Fruit fly (Drosophila melanogaster): ENCODE data around the gene U2af38.

The U2af38 gene

DNA sequence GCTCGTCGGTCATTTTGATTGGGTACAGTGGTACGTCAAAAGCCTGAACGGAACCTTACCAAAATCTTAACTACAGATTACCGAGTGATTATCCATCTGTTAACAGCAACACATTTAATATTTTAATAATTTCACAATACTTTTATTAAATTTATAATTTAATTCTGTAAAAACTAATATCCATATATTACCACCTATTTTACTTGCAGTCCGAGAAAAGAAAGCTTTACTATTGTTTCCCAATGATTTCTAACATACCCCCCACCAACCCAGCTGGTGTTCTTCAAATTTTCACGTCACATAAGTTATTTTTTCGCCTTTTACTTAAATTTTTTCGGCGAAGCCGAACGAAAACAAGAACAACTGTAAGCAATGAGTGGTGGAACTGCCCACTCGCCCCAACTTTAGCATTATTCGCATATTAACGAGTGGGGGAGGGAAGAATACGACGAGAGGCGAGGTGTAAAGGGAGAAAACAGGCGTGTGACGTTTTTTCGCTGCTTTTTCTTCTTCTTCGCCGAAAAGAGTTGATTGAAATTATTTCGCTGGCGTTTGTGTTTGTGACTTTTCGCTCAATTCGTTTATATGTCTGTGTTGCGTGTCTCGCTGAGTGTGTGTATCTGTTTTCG, 46.5 kb downstream of the U2af38 start (continued):
- TF ChIP-seq ems (GFP tag; optimal IDR thresholded peaks at IDR 0.05) (no peak), D19A (tag; optimal IDR thresholded peaks at IDR 0.05) (peak; percentile 51), Atf6 (GFP tag; IDR thresholded peaks at IDR 0.05) (peak; percentile 43; the same call in 1 of the 2 replicates), crc (GFP tag; optimal IDR thresholded peaks at IDR 0.05) (no peak), amos (GFP tag; IDR thresholded peaks at IDR 0.05; ENCODE audit: partially characterized antibody) (peak; percentile 14; the same call in 1 of the 2 replicates), tup (GFP tag; optimal IDR thresholded peaks at IDR 0.05) (no peak), Asciz (GFP tag; optimal IDR thresholded peaks at IDR 0.05) (peak; percentile 9), Lim3 (GFP tag; IDR thresholded peaks at IDR 0.05) (no peak), cg (GFP tag; optimal IDR thresholded peaks at IDR 0.05) (peak; percentile 56), Oli (tag; optimal IDR thresholded peaks at IDR 0.05) (peak; percentile 56), CG6272 (GFP tag; IDR thresholded peaks at IDR 0.05) (no peak), row (GFP tag; IDR thresholded peaks at IDR 0.05) (peak; percentile 55), ATbp (GFP tag; optimal IDR thresholded peaks at IDR 0.05) (peak; percentile 47), Side (GFP tag; optimal IDR thresholded peaks at IDR 0.05) (no peak), Meics (GFP tag; optimal IDR thresholded peaks at IDR 0.05) (peak; percentile 84), Dek (tag; optimal IDR thresholded peaks at IDR 0.05) (peak; percentile 63), ftz-f1 (GFP tag; optimal IDR thresholded peaks at IDR 0.05) (peak; percentile 8), ewg (GFP tag; optimal IDR thresholded peaks at IDR 0.05) (peak; percentile 10), Dll (GFP tag; IDR thresholded peaks at IDR 0.05; ENCODE audit: partially characterized antibody) (no peak), fd3F (GFP tag; optimal IDR thresholded peaks at IDR 0.05) (peak; percentile 50), bsh (GFP tag; optimal IDR thresholded peaks at IDR 0.05) (peak; percentile 41 to 54), CG3995 (GFP tag; optimal IDR thresholded peaks at IDR 0.05) (no peak), CG34376 (GFP tag; optimal IDR thresholded peaks at IDR 0.05) (no peak), sim (GFP tag; IDR thresholded peaks at IDR 0.05) (no peak), Sry-δ (GFP tag; optimal IDR thresholded peaks at IDR 0.05) (no peak), sob (GFP tag; IDR thresholded peaks at IDR 0.05) (0 out of 2 replicates have a peak, but pooled peaks have one; percentile 20), dpn (GFP tag; optimal IDR thresholded peaks at IDR 0.05) (peak in 1 of 2 experiments; percentile 40), Dref (GFP tag; IDR thresholded peaks at IDR 0.05) (no peak), ro (GFP tag; IDR thresholded peaks at IDR 0.05) (no peak), sc (optimal IDR thresholded peaks at IDR 0.05) (no peak), sc (GFP tag; optimal IDR thresholded peaks at IDR 0.05) (peak; percentile 0), tgo (GFP tag; IDR thresholded peaks at IDR 0.05) (peak; percentile 31; the same call in 1 of the 3 replicates), sd (tag; optimal IDR thresholded peaks at IDR 0.05) (peak; percentile 61), CG14710 (tag; optimal IDR thresholded peaks at IDR 0.05) (peak; percentile 12), CG6654 (GFP tag; optimal IDR thresholded peaks at IDR 0.05) (peak; percentile 39), NfI (GFP tag; optimal IDR thresholded peaks at IDR 0.05) (peak; percentile 58), zf30C (GFP tag; optimal IDR thresholded peaks at IDR 0.05) (no peak), odd (GFP tag; optimal IDR thresholded peaks at IDR 0.05) (peak; percentile 9), crp (GFP tag; optimal IDR thresholded peaks at IDR 0.05) (no peak), Hmx (GFP tag; optimal IDR thresholded peaks at IDR 0.05) (no peak), CG13775 (GFP tag; optimal IDR thresholded peaks at IDR 0.05) (peak; percentile 69), CG18476 (GFP tag; optimal IDR thresholded peaks at IDR 0.05) (no peak), scrt (GFP tag; optimal IDR thresholded peaks at IDR 0.05) (peak; percentile 47), CG8281 (tag; optimal IDR thresholded peaks at IDR 0.05) (peak; percentile 15), YL-1 (GFP tag; optimal IDR thresholded peaks at IDR 0.05) (no peak), ERR (GFP tag; optimal IDR thresholded peaks at IDR 0.05) (no peak), gem (tag; optimal IDR thresholded peaks at IDR 0.05) (peak; percentile 75), CG9876 (GFP tag; optimal IDR thresholded peaks at IDR 0.05) (no peak), CG13424 (tag; optimal IDR thresholded peaks at IDR 0.05) (peak; percentile 45)
